Fruit fly (Drosophila melanogaster): ENCODE measurements around the gene CG10516.

Gene CG10516

dm6 chr3L:15940823-15941222, 27.2 kb upstream of the CG10516 start (continued):
- TF ChIP-seq CG18619 (GFP tag; optimal IDR thresholded peaks at IDR 0.05), result no peak
- TF ChIP-seq Opbp (GFP tag; IDR thresholded peaks at IDR 0.05; ENCODE audit: partially characterized antibody), result no peak
- no peak for TF ChIP-seq CG17186 (GFP tag; optimal IDR thresholded peaks at IDR 0.05)
- TF ChIP-seq hb (GFP tag; IDR thresholded peaks at IDR 0.05; ENCODE audit: partially characterized antibody), result no peak
- no peak for TF ChIP-seq Atf-2 (GFP tag; optimal IDR thresholded peaks at IDR 0.05)
- no peak for TF ChIP-seq CG11696 (GFP tag; IDR thresholded peaks at IDR 0.05)
- TF ChIP-seq CG5953 (GFP tag; IDR thresholded peaks at IDR 0.05), result peak; percentile 81
- TF ChIP-seq CG32772 (GFP tag; IDR thresholded peaks at IDR 0.05), result peak; percentile 60; the same call in 1 of the 2 replicates
- TF ChIP-seq fd102C (GFP tag; optimal IDR thresholded peaks at IDR 0.05), result no peak
- TF ChIP-seq Dek (tag; optimal IDR thresholded peaks at IDR 0.05), result no peak
- peak; percentile 52; the same call in 1 of the 2 replicates for TF ChIP-seq ap (GFP tag; IDR thresholded peaks at IDR 0.05)
- TF ChIP-seq Sry-δ (GFP tag; optimal IDR thresholded peaks at IDR 0.05), result no peak
- peak; percentile 48 for TF ChIP-seq CG31388 (GFP tag; optimal IDR thresholded peaks at IDR 0.05)
- TF ChIP-seq CG13894 (tag; optimal IDR thresholded peaks at IDR 0.05), result no peak
- no peak for TF ChIP-seq CG2199 (GFP tag; IDR thresholded peaks at IDR 0.05)
- TF ChIP-seq CG16863 (GFP tag; optimal IDR thresholded peaks at IDR 0.05), result peak; percentile 35
- TF ChIP-seq CG10209 (GFP tag; optimal IDR thresholded peaks at IDR 0.05), result peak; percentile 47
- TF ChIP-seq Ptx1 (GFP tag; IDR thresholded peaks at IDR 0.05), result peak; percentile 74
- TF ChIP-seq CG13775 (GFP tag; optimal IDR thresholded peaks at IDR 0.05), result no peak
- peak; percentile 66; the same call in 1 of the 2 replicates for TF ChIP-seq Awh (GFP tag; IDR thresholded peaks at IDR 0.05)
- peak; percentile 6 for TF ChIP-seq sug (tag; optimal IDR thresholded peaks at IDR 0.05)
- peak; percentile 63 for TF ChIP-seq Six4 (GFP tag; optimal IDR thresholded peaks at IDR 0.05)
- no peak for TF ChIP-seq CG14050 (GFP tag; IDR thresholded peaks at IDR 0.05)
- peak; percentile 14 for TF ChIP-seq mam (GFP tag; optimal IDR thresholded peaks at IDR 0.05)
- TF ChIP-seq tgo (GFP tag; IDR thresholded peaks at IDR 0.05), result peak; percentile 45; the same call in 1 of the 3 replicates
- TF ChIP-seq Hmx (GFP tag; optimal IDR thresholded peaks at IDR 0.05), result no peak
- TF ChIP-seq CG10366 (GFP tag; IDR thresholded peaks at IDR 0.05), result peak; percentile 65
- TF ChIP-seq Pdp1 (GFP tag; optimal IDR thresholded peaks at IDR 0.05), result peak; percentile 27 to 49
- no peak for TF ChIP-seq usp (GFP tag; optimal IDR thresholded peaks at IDR 0.05)
- TF ChIP-seq h (optimal IDR thresholded peaks at IDR 0.05), result no peak
- peak; percentile 69 for TF ChIP-seq lbe (GFP tag; optimal IDR thresholded peaks at IDR 0.05)
- TF ChIP-seq phol (tag; optimal IDR thresholded peaks at IDR 0.05), result peak; percentile 48
- no peak for TF ChIP-seq fu2 (GFP tag; optimal IDR thresholded peaks at IDR 0.05)
- TF ChIP-seq Doc2 (GFP tag; IDR thresholded peaks at IDR 0.05), result no peak
- TF ChIP-seq C15 (GFP tag; IDR thresholded peaks at IDR 0.05), result no peak
- TF ChIP-seq CG17385 (GFP tag; optimal IDR thresholded peaks at IDR 0.05), result peak; percentile 65
- no peak for TF ChIP-seq slou (GFP tag; optimal IDR thresholded peaks at IDR 0.05)
- peak; percentile 0 for TF ChIP-seq salm (tag; optimal IDR thresholded peaks at IDR 0.05)
- no peak for TF ChIP-seq p53 (GFP tag; optimal IDR thresholded peaks at IDR 0.05)
- TF ChIP-seq ranshi (GFP tag; IDR thresholded peaks at IDR 0.05), result peak; percentile 68
- TF ChIP-seq Side (GFP tag; optimal IDR thresholded peaks at IDR 0.05), result no peak
- TF ChIP-seq CG3847 (GFP tag; IDR thresholded peaks at IDR 0.05), result no peak
- peak; percentile 64 for TF ChIP-seq CG30403 (GFP tag; optimal IDR thresholded peaks at IDR 0.05)
- no peak for TF ChIP-seq CG6854 (GFP tag; optimal IDR thresholded peaks at IDR 0.05)
- TF ChIP-seq GATAe (GFP tag; conservative IDR thresholded peaks at IDR 0.05), result no peak
- TF ChIP-seq crp (GFP tag; optimal IDR thresholded peaks at IDR 0.05), result no peak
- peak; percentile 35 for TF ChIP-seq CG18764 (GFP tag; optimal IDR thresholded peaks at IDR 0.05)
- TF ChIP-seq CG13424 (tag; optimal IDR thresholded peaks at IDR 0.05), result peak; percentile 80
- no peak for TF ChIP-seq sna (GFP tag; IDR thresholded peaks at IDR 0.05; ENCODE audit: partially characterized antibody)
- no peak for TF ChIP-seq sr (GFP tag; IDR thresholded peaks at IDR 0.05)
- TF ChIP-seq ewg (GFP tag; optimal IDR thresholded peaks at IDR 0.05), result peak; percentile 78
- TF ChIP-seq HLH4C (GFP tag; IDR thresholded peaks at IDR 0.05; ENCODE audit: partially characterized antibody), result no peak

Measured in whole organism, embryonic.